Fruit fly (Drosophila melanogaster) whole organism, pupa: ENCODE data around the gene CG13484.

Source experiments
- CG13204 ChIP-seq: fragments of 200-800 bp; sonication (Bioruptor generic); optimal IDR thresholded peaks from 2 replicates; lab custom pipeline; 2018; ENCODE audit warnings: missing biosample characterization, mild to moderate bottlenecking, missing genetic modification characterization, moderate library complexity
- CG17806 ChIP-seq: fragments of 200-800 bp; sonication (Bioruptor generic); optimal IDR thresholded peaks from 2 replicates; lab custom pipeline; 2018; ENCODE audit warnings: missing biosample characterization, mild to moderate bottlenecking, missing genetic modification characterization, moderate library complexity
- CG34367 ChIP-seq: fragments of 200-800 bp; sonication (Bioruptor generic); optimal IDR thresholded peaks from 2 replicates; lab custom pipeline; 2018; ENCODE audit warnings: missing biosample characterization, mild to moderate bottlenecking, missing genetic modification characterization
- EcR ChIP-seq: fragments of 200-800 bp; sonication (Bioruptor generic); optimal IDR thresholded peaks from 3 replicates; lab custom pipeline; 2019; ENCODE audit warnings: missing biosample characterization, missing genetic modification characterization, mild to moderate bottlenecking, moderate library complexity, missing genetic modification reagents
- Pif1A ChIP-seq: fragments of 200-800 bp; sonication (Bioruptor generic); optimal IDR thresholded peaks from 3 replicates; lab custom pipeline; 2016; ENCODE audit warnings: missing biosample characterization, missing genetic modification characterization
- rn ChIP-seq: fragments of 200-800 bp; sonication (Bioruptor generic); IDR thresholded peaks from 2 replicates; pipeline ENCODE4 v1.3.6; 2022; ENCODE audit warnings: missing biosample characterization, missing genetic modification characterization

DNA sequence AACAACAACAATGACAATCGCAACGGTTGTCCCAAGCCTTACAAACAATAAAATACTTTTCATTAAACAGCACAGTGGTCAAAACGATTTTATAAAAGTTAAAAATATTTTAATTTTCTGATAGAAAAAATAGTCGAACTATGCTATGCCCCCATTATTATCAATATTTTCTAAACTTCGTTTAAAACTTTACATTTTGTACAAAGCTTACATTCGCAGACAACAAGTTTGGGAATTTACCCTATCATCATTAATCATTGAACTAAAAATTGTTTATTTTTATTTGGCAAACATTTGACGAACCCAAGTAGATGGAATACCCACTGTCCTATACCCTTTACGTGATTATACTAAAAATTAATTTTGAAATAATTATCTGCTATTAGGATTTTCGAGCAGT is 25.3 kb upstream of the CG13484 start:
- TF ChIP-seq CG13204 (GFP tag; lab: Kevin White, UChicago) (no peak), Pif1A (GFP tag; lab: Kevin White, UChicago) (no peak), rn (GFP tag; lab: Robert Waterston, UW) (no peak), EcR (GFP tag; lab: Kevin White, UChicago) (no peak), CG34367 (tag; lab: Kevin White, UChicago) (no peak), CG17806 (no peak)
